Worm (Caenorhabditis elegans): ENCODE measurements around the gene T01G5.7.

Gene T01G5.7

DNA sequence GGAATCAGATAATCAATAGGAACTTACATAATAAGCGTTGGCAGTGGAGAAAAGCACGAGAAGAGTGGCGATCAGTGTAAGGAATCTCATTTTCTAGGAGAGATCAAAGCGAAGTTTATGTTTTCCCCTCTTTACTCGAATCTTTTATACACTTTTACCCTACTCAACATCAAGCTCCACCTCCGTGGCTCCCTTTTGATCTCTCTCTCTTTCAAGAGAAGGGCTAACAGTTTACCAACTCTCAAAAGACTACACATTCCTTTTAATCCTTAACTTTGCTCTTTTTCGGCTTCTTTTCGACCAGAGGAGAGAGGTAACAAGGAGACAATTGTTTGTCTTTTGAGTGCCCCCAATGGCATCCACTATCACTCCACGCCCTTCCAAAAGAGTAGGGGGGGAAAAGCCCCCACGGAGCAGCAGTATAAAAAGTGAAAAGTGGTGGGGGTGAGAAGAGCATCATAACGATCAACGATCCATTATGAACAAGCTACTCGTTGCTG, 24.5 kb upstream of the T01G5.7 start, which contains the start of the genes C01G10.15 and C01G10.6:
Gene C01G10.15 (minus strand): TSS at position 101 of the 500 bp plus-strand sequence.
Gene C01G10.6 (plus strand): TSS at position 450 of the 500 bp plus-strand sequence.
- no peak for TF ChIP-seq mxl-1 (tag; optimal IDR thresholded peaks at IDR 0.05)
- TF ChIP-seq B0261.1 (tag; optimal IDR thresholded peaks at IDR 0.05) = no peak
- TF ChIP-seq ceh-91 (GFP tag; IDR thresholded peaks at IDR 0.05) = no peak
- no peak for TF ChIP-seq ceh-40 (GFP tag; IDR thresholded peaks at IDR 0.05)
- TF ChIP-seq mcd-1 (GFP tag; IDR thresholded peaks at IDR 0.05) = no peak

- TF ChIP-seq K12H6.12 (tag; optimal IDR thresholded peaks at IDR 0.05) (no peak), ztf-18 (tag; optimal IDR thresholded peaks at IDR 0.05) (no peak), tlf-1 (GFP tag; optimal IDR thresholded peaks at IDR 0.05) (no peak), rcor-1 (GFP tag; IDR thresholded peaks at IDR 0.05) (no peak), chd-7 (tag; optimal IDR thresholded peaks at IDR 0.05) (no peak), F57C9.4 (tag; optimal IDR thresholded peaks at IDR 0.05) (no peak), fkh-3 (tag; optimal IDR thresholded peaks at IDR 0.05) (no peak), T07F8.4 (tag; optimal IDR thresholded peaks at IDR 0.05) (no peak), somi-1 (GFP tag; optimal IDR thresholded peaks at IDR 0.05) (no peak), ztf-26 (tag; optimal IDR thresholded peaks at IDR 0.05) (no peak), bed-1 (GFP tag; IDR thresholded peaks at IDR 0.05) (no peak), rpc-1 (optimal IDR thresholded peaks at IDR 0.05) (no peak), rpc-1 (tag; optimal IDR thresholded peaks at IDR 0.05) (no peak), madf-3 (GFP tag; IDR thresholded peaks at IDR 0.05) (no peak), nhr-120 (GFP tag; IDR thresholded peaks at IDR 0.05) (no peak), hlh-26 (GFP tag; conservative IDR thresholded peaks at IDR 0.05) (no peak), die-1 (tag; optimal IDR thresholded peaks at IDR 0.05) (no peak), B0336.3 (GFP tag; IDR thresholded peaks at IDR 0.05) (no peak), Y79H2A.3 (GFP tag; conservative IDR thresholded peaks at IDR 0.05) (no peak), mel-28 (tag; optimal IDR thresholded peaks at IDR 0.05; ENCODE audit: borderline replicate concordance) (no peak)
These were observed 23.1 kb upstream of the T01G5.7 start, which contains the start of gene C01G10.18 for ce11 chrV:15088613-15089012. Gene C01G10.18, minus strand, starts transcription at chrV:15088713.

DNA sequence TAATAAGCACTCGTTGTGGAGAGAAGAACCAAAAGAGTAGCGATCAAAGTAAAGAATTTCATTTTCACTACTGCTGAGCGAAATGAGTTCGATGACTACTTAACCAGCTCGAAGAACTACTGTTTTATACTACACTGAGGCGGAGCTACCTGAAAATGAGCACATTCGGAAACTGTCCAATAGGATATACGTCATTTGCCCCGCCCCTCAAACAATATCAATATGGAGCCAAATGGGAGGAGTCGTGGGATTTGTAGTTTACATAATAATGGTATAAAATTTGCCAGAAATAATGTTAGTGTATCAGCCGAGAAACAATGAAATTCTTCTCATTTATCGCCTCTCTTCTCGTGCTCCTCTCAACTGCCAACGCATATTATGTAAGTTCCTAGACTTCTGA, 22.3 kb upstream of the T01G5.7 start, which contains the start of the genes C01G10.5 and C01G10.4:
Gene C01G10.5 (minus strand): TSS at position 101 of the 400 bp plus-strand sequence.
Gene C01G10.4 (plus strand): TSS at position 303 of the 400 bp plus-strand sequence.
- no peak for TF ChIP-seq egrh-3 (GFP tag; IDR thresholded peaks at IDR 0.05)
- no peak for TF ChIP-seq ama-1 (optimal IDR thresholded peaks at IDR 0.05)
- no peak for TF ChIP-seq ama-1 (GFP tag; optimal IDR thresholded peaks at IDR 0.05)
- TF ChIP-seq hsf-1 (GFP tag; IDR thresholded peaks at IDR 0.05) = no peak
- TF ChIP-seq atf-7 (tag; optimal IDR thresholded peaks at IDR 0.05) = no peak
- TF ChIP-seq hmg-20 (GFP tag; IDR thresholded peaks at IDR 0.05) = no peak
- TF ChIP-seq nhr-90 (tag; optimal IDR thresholded peaks at IDR 0.05) = no peak
- no peak for TF ChIP-seq mcd-1 (GFP tag; IDR thresholded peaks at IDR 0.05)
- no peak for TF ChIP-seq sea-2 (GFP tag; IDR thresholded peaks at IDR 0.05)
- no peak for TF ChIP-seq lsy-27 (tag; optimal IDR thresholded peaks at IDR 0.05; ENCODE audit: borderline replicate concordance, insufficient read depth)
- no peak for TF ChIP-seq nfya-2 (GFP tag; IDR thresholded peaks at IDR 0.05)

- TF ChIP-seq atf-7 (tag; optimal IDR thresholded peaks at IDR 0.05) (no peak), bed-2 (GFP tag; IDR thresholded peaks at IDR 0.05) (no peak), him-1 (tag; optimal IDR thresholded peaks at IDR 0.05) (no peak), F55B11.4 (tag; optimal IDR thresholded peaks at IDR 0.05; ENCODE audit: borderline replicate concordance, insufficient read depth) (no peak), madf-6 (GFP tag; IDR thresholded peaks at IDR 0.05) (no peak), snpc-4 (GFP tag; optimal IDR thresholded peaks at IDR 0.05) (no peak), snpc-4 (tag; optimal IDR thresholded peaks at IDR 0.05) (no peak), sea-2 (GFP tag; IDR thresholded peaks at IDR 0.05) (no peak), ekl-4 (GFP tag; IDR thresholded peaks at IDR 0.05) (no peak), cebp-1 (GFP tag; IDR thresholded peaks at IDR 0.05) (no peak), cebp-1 (tag; optimal IDR thresholded peaks at IDR 0.05) (no peak), ztf-26 (tag; optimal IDR thresholded peaks at IDR 0.05) (no peak), ceh-91 (GFP tag; IDR thresholded peaks at IDR 0.05) (no peak), let-607 (tag; optimal IDR thresholded peaks at IDR 0.05) (no peak), hsf-1 (GFP tag; IDR thresholded peaks at IDR 0.05) (no peak), ama-1 (optimal IDR thresholded peaks at IDR 0.05) (no peak), ama-1 (GFP tag; optimal IDR thresholded peaks at IDR 0.05) (no peak), ceh-58 (GFP tag; IDR thresholded peaks at IDR 0.05) (no peak)
These were observed 21.3 kb upstream of the T01G5.7 start, which contains the start of gene C01G10.17 for ce11 chrV:15090457-15090856. Gene C01G10.17, plus strand, starts transcription at chrV:15090757.
